Fruit fly (Drosophila melanogaster) whole organism, embryonic: ENCODE results near the gene Uck.

Experiments used
- Ada2b ChIP-seq: fragments of 200-800 bp; sonication (Bioruptor generic); IDR thresholded peaks from 2 replicates; pipeline ENCODE4 v1.3.6; 2022; ENCODE audit warnings: missing biosample characterization, missing genetic modification characterization
- Bdp1 ChIP-seq: fragments of 200-800 bp; sonication (Bioruptor generic); optimal IDR thresholded peaks from 3 replicates; lab custom pipeline; 2016; ENCODE audit warnings: missing biosample characterization, missing genetic modification characterization
- CG10321 ChIP-seq: fragments of 200-800 bp; sonication (Bioruptor generic); IDR thresholded peaks from 2 replicates; pipeline ENCODE4 v1.3.6; 2022; ENCODE audit warnings: missing biosample characterization, missing genetic modification characterization
- CG10462 ChIP-seq: fragments of 200-800 bp; sonication (Bioruptor generic); optimal IDR thresholded peaks from 2 replicates; lab custom pipeline; 2016; ENCODE audit warnings: missing biosample characterization, missing genetic modification characterization
- CG10565 ChIP-seq: fragments of 200-800 bp; sonication (Bioruptor generic); optimal IDR thresholded peaks from 3 replicates; lab custom pipeline; 2016; ENCODE audit warnings: missing biosample characterization, mild to moderate bottlenecking, missing genetic modification characterization
- CG12659 ChIP-seq: fragments of 200-800 bp; sonication (Bioruptor generic); optimal IDR thresholded peaks from 3 replicates; lab custom pipeline; 2017; ENCODE audit warnings: mild to moderate bottlenecking, missing biosample characterization, missing genetic modification reagents, missing genetic modification characterization
- CG12942 ChIP-seq: fragments of 200-800 bp; sonication (Bioruptor generic); optimal IDR thresholded peaks from 3 replicates; lab custom pipeline; 2016; ENCODE audit warnings: missing biosample characterization, missing genetic modification characterization
- CG14667 ChIP-seq: fragments of 200-800 bp; sonication (Bioruptor generic); IDR thresholded peaks from 2 replicates; pipeline ENCODE4 v1.3.6; 2022; ENCODE audit warnings: missing biosample characterization, missing genetic modification characterization
- CG15514 ChIP-seq: fragments of 200-800 bp; sonication (Bioruptor generic); optimal IDR thresholded peaks from 3 replicates; lab custom pipeline; 2017; ENCODE audit warnings: missing biosample characterization, missing genetic modification characterization, mild to moderate bottlenecking, moderate library complexity, missing genetic modification reagents
- CG17359 ChIP-seq: fragments of 200-800 bp; sonication (Bioruptor generic); optimal IDR thresholded peaks from 3 replicates; lab custom pipeline; 2018; ENCODE audit warnings: missing biosample characterization, mild to moderate bottlenecking, missing genetic modification characterization, moderate library complexity
- CG2116 ChIP-seq: fragments of 200-800 bp; sonication (Bioruptor generic); optimal IDR thresholded peaks from 3 replicates; lab custom pipeline; 2018; ENCODE audit warnings: missing biosample characterization, mild to moderate bottlenecking, missing genetic modification characterization
- CG31224 ChIP-seq: fragments of 200-800 bp; sonication (Bioruptor generic); IDR thresholded peaks from 2 replicates; pipeline ENCODE4 v1.3.6; 2022; ENCODE audit warnings: missing biosample characterization, missing genetic modification characterization
- CG34376 ChIP-seq: fragments of 200-800 bp; sonication (Bioruptor generic); optimal IDR thresholded peaks from 2 replicates; lab custom pipeline; 2018; ENCODE audit warnings: missing biosample characterization, mild to moderate bottlenecking, missing genetic modification characterization
- CG42726 ChIP-seq: fragments of 200-800 bp; sonication (Bioruptor generic); IDR thresholded peaks from 2 replicates; pipeline ENCODE4 v1.3.6; 2022; ENCODE audit warnings: missing biosample characterization, missing genetic modification characterization; ENCODE audit not compliant: partially characterized antibody
- CG4360 ChIP-seq: fragments of 200-800 bp; sonication (Bioruptor generic); IDR thresholded peaks from 2 replicates; pipeline ENCODE4 v1.3.6; 2022; ENCODE audit warnings: missing biosample characterization, missing genetic modification characterization
- CG5180 ChIP-seq: fragments of 200-800 bp; sonication (Bioruptor generic); optimal IDR thresholded peaks from 3 replicates; lab custom pipeline; 2017; ENCODE audit warnings: missing biosample characterization, missing genetic modification characterization, mild to moderate bottlenecking, moderate library complexity, missing genetic modification reagents
- CG6654 ChIP-seq: fragments of 200-800 bp; sonication (Bioruptor generic); optimal IDR thresholded peaks from 2 replicates; lab custom pipeline; 2017; ENCODE audit warnings: missing biosample characterization, mild to moderate bottlenecking, missing genetic modification characterization
- CG6683 ChIP-seq: fragments of 200-800 bp; sonication (Bioruptor generic); optimal IDR thresholded peaks from 2 replicates; lab custom pipeline; 2017; ENCODE audit warnings: missing biosample characterization, mild to moderate bottlenecking, missing genetic modification characterization, missing genetic modification reagents
- CG7928 ChIP-seq: fragments of 200-800 bp; sonication (Bioruptor generic); optimal IDR thresholded peaks from 2 replicates; lab custom pipeline; 2017; ENCODE audit warnings: missing biosample characterization, mild to moderate bottlenecking, missing genetic modification characterization
- Chrac-16 ChIP-seq: fragments of 200-800 bp; sonication (Bioruptor generic); optimal IDR thresholded peaks from 3 replicates; lab custom pipeline; 2016; ENCODE audit warnings: missing biosample characterization, missing genetic modification characterization
- Dip2 ChIP-seq: fragments of 200-800 bp; sonication (Bioruptor generic); IDR thresholded peaks from 2 replicates; pipeline ENCODE4 v1.3.6; 2022; ENCODE audit warnings: missing biosample characterization, missing genetic modification characterization
- Eip74EF ChIP-seq, 2 experiments: fragments of 200-800 bp in 1 of 2; fragments of >200 bp in 1 of 2; sonication (Bioruptor generic) in 1 of 2; optimal IDR thresholded peaks; 2 replicates each; lab custom pipeline; 2017 to 2019; ENCODE audit warnings: missing biosample characterization in 2 of 2, missing genetic modification characterization in 2 of 2, mild to moderate bottlenecking in 1 of 2, moderate library complexity in 1 of 2
- Hmx ChIP-seq: fragments of 200-800 bp; sonication (Bioruptor generic); optimal IDR thresholded peaks from 2 replicates; lab custom pipeline; 2016; ENCODE audit warnings: missing biosample characterization, missing genetic modification characterization
- Jarid2 ChIP-seq: fragments of 200-800 bp; sonication (Bioruptor generic); optimal IDR thresholded peaks from 3 replicates; lab custom pipeline; 2017; ENCODE audit warnings: mild to moderate bottlenecking, missing biosample characterization, missing genetic modification reagents, missing genetic modification characterization
- Lhr ChIP-seq: fragments of 200-800 bp; sonication (Bioruptor generic); optimal IDR thresholded peaks from 3 replicates; lab custom pipeline; 2017; ENCODE audit warnings: mild to moderate bottlenecking, missing biosample characterization, missing genetic modification reagents, missing genetic modification characterization
- Nf-YC ChIP-seq: fragments of 200-800 bp; optimal IDR thresholded peaks from 3 replicates; lab custom pipeline; 2019; ENCODE audit warnings: missing biosample characterization, mild to moderate bottlenecking, missing genetic modification characterization, moderate library complexity
- Xbp1 ChIP-seq: fragments of 200-800 bp; sonication (Bioruptor generic); optimal IDR thresholded peaks from 3 replicates; lab custom pipeline; 2016; ENCODE audit warnings: missing biosample characterization, mild to moderate bottlenecking, missing genetic modification characterization
- bowl ChIP-seq: fragments of 200-800 bp; sonication (Bioruptor generic); IDR thresholded peaks from 2 replicates; pipeline ENCODE4 v1.3.6; 2022; ENCODE audit warnings: missing biosample characterization, missing genetic modification characterization
- cas ChIP-seq: fragments of 200-800 bp; sonication (Bioruptor generic); IDR thresholded peaks from 2 replicates; pipeline ENCODE4 v1.3.6; 2022; ENCODE audit warnings: missing biosample characterization, missing genetic modification characterization
- chm ChIP-seq: fragments of 200-800 bp; sonication (Bioruptor generic); IDR thresholded peaks from 2 replicates; pipeline ENCODE4 v1.3.6; 2022; ENCODE audit warnings: missing biosample characterization, missing genetic modification characterization
- dmrt11E ChIP-seq: fragments of 200-800 bp; sonication (Bioruptor generic); optimal IDR thresholded peaks from 3 replicates; lab custom pipeline; 2018; ENCODE audit warnings: missing biosample characterization, mild to moderate bottlenecking, missing genetic modification characterization, moderate library complexity
- grau ChIP-seq: fragments of 200-800 bp; optimal IDR thresholded peaks from 3 replicates; lab custom pipeline; 2019; ENCODE audit warnings: missing biosample characterization, mild to moderate bottlenecking, missing genetic modification characterization, moderate library complexity
- gsb-n ChIP-seq: fragments of 200-800 bp; sonication (Bioruptor generic); optimal IDR thresholded peaks from 3 replicates; lab custom pipeline; 2018; ENCODE audit warnings: missing biosample characterization, mild to moderate bottlenecking, missing genetic modification characterization
- jing ChIP-seq: fragments of 200-800 bp; sonication (Bioruptor generic); optimal IDR thresholded peaks from 2 replicates; lab custom pipeline; 2018; ENCODE audit warnings: missing biosample characterization, mild to moderate bottlenecking, missing genetic modification characterization
- kah ChIP-seq: fragments of 200-800 bp; sonication (Bioruptor generic); optimal IDR thresholded peaks from 2 replicates; lab custom pipeline; 2018; ENCODE audit warnings: missing biosample characterization, mild to moderate bottlenecking, missing genetic modification characterization
- lmd ChIP-seq: fragments of 200-800 bp; sonication (Bioruptor generic); IDR thresholded peaks from 2 replicates; pipeline ENCODE4 v1.3.6; 2022; ENCODE audit warnings: missing biosample characterization, missing genetic modification characterization
- pho ChIP-seq: fragments of 200-800 bp; sonication (Bioruptor generic); optimal IDR thresholded peaks from 2 replicates; lab custom pipeline; 2016; ENCODE audit warnings: missing biosample characterization, missing genetic modification characterization
- sc ChIP-seq, 3 experiments: fragments of >200 bp in 2 of 3; fragments of 200-800 bp in 1 of 3; sonication (Bioruptor generic) in 1 of 3; optimal IDR thresholded peaks; 2 replicates in 2 of 3; 3 replicates in 1 of 3; lab custom pipeline; 2017; ENCODE audit warnings: mild to moderate bottlenecking in 1 of 3, missing biosample characterization in 1 of 3, missing genetic modification characterization in 1 of 3, missing genetic modification reagents in 1 of 3
- so ChIP-seq: fragments of 200-800 bp; sonication (Bioruptor generic); IDR thresholded peaks from 3 replicates; pipeline ENCODE4 v1.3.6; 2022; ENCODE audit warnings: missing biosample characterization, missing genetic modification characterization
- tap ChIP-seq: fragments of 200-800 bp; optimal IDR thresholded peaks from 3 replicates; lab custom pipeline; 2019; ENCODE audit warnings: missing biosample characterization, mild to moderate bottlenecking, missing genetic modification characterization, moderate library complexity
- tgo ChIP-seq: fragments of 200-800 bp; sonication (Bioruptor generic); IDR thresholded peaks from 3 replicates; pipeline ENCODE4 v1.3.6; 2022; ENCODE audit warnings: missing biosample characterization, missing genetic modification characterization
- tin ChIP-seq: fragments of 200-800 bp; sonication (Bioruptor generic); optimal IDR thresholded peaks from 3 replicates; lab custom pipeline; 2016; ENCODE audit warnings: missing biosample characterization, missing genetic modification characterization
- tio ChIP-seq: fragments of 200-800 bp; sonication (Bioruptor generic); optimal IDR thresholded peaks from 2 replicates; lab custom pipeline; 2017; ENCODE audit warnings: missing biosample characterization, missing genetic modification characterization, inconsistent platforms
- tll ChIP-seq, 2 experiments: fragments of 200-800 bp in 1 of 2; fragments of >200 bp in 1 of 2; sonication (Bioruptor generic) in 1 of 2; optimal IDR thresholded peaks; 2 replicates each; lab custom pipeline; 2017 to 2019; ENCODE audit warnings: missing biosample characterization in 2 of 2, missing genetic modification characterization in 2 of 2, mild to moderate bottlenecking in 1 of 2, moderate library complexity in 1 of 2
- trem ChIP-seq: fragments of 200-800 bp; optimal IDR thresholded peaks from 3 replicates; lab custom pipeline; 2019; ENCODE audit warnings: missing biosample characterization, mild to moderate bottlenecking, missing genetic modification characterization, moderate library complexity
- unc-4 ChIP-seq: fragments of 200-800 bp; sonication (Bioruptor generic); IDR thresholded peaks from 2 replicates; pipeline ENCODE4 v1.3.6; 2022; ENCODE audit warnings: missing biosample characterization, missing genetic modification characterization; ENCODE audit not compliant: partially characterized antibody
- wdn ChIP-seq: fragments of 200-800 bp; sonication (Bioruptor generic); IDR thresholded peaks from 2 replicates; pipeline ENCODE4 v1.3.6; 2022; ENCODE audit warnings: missing biosample characterization, missing genetic modification characterization
- zfh2 ChIP-seq: fragments of 200-800 bp; sonication (Bioruptor generic); optimal IDR thresholded peaks from 2 replicates; lab custom pipeline; 2016; ENCODE audit warnings: missing biosample characterization, missing genetic modification characterization

The Uck gene

DNA sequence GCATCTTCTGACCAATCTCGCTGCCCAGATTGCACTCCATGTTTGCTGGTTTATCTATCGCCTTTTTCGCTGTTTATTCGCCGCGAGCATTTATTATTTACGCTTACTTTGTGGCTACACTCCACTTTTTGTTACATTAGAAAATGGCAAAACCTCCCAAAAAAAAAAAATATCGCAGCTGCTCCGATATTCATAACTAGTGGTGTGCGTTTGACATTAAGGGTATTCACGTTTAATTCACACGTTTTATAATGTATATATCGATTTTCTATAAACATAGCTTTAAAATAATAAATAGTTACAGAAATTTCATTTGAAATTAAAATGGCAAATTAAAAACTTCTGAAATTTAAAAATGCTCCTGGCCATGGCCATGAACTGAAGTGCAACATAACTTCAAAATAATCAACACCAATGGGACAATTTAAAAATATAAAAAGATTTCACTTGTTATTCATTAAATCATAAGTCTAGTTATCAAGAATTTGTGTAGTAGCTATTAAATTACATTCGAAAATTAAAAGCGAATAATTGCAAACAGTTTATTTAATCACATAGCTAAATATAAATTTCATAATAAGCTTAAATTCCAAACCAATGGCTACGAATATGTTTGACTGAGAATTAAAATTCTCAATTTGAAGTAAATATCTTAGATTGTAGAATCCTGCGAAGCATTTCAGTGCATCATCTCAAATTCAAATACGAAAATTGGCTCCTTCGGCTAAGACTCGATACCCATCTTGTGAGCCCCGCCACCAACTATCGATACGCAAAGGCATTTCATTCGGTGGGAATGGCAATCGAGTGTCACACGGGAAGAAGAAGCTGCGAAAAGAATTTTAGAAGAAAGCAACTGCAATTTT is 28.5 kb downstream of the Uck start, which contains the start of the genes Nab2 and BRWD3 (continued):
- peak; percentile 42 for TF ChIP-seq CG12659 (GFP tag; lab: Kevin White, UChicago)
- no peak for TF ChIP-seq Hmx
- TF ChIP-seq Jarid2 (GFP tag; lab: Kevin White, UChicago) = no peak
- TF ChIP-seq CG10565 (GFP tag; lab: Kevin White, UChicago) = no peak
- TF ChIP-seq CG17359 (tag; lab: Kevin White, UChicago) = no peak
- no peak for TF ChIP-seq jing (GFP tag; lab: Kevin White, UChicago)
- no peak for TF ChIP-seq CG7928
- no peak for TF ChIP-seq kah (GFP tag; lab: Kevin White, UChicago)
- no peak for TF ChIP-seq trem (tag; lab: Kevin White, UChicago)
- TF ChIP-seq Ada2b (GFP tag; lab: Robert Waterston, UW) = no peak
- no peak for TF ChIP-seq CG12942 (GFP tag; lab: Kevin White, UChicago)
- no peak for TF ChIP-seq tio (GFP tag; lab: Kevin White, UChicago)
- no peak for TF ChIP-seq CG10321 (GFP tag; lab: Robert Waterston, UW)
- TF ChIP-seq pho = peak; percentile 1
- TF ChIP-seq tgo = no peak
- no peak for TF ChIP-seq CG10462 (GFP tag; lab: Kevin White, UChicago)
- no peak for TF ChIP-seq Lhr (GFP tag; lab: Kevin White, UChicago)
- no peak for TF ChIP-seq cas (GFP tag; lab: Robert Waterston, UW)
- no peak for TF ChIP-seq CG5180 (GFP tag; lab: Kevin White, UChicago)
- TF ChIP-seq lmd (GFP tag; lab: Robert Waterston, UW) = peak; percentile 22; the same call in 1 of the 2 replicates
- TF ChIP-seq Dip2 (GFP tag; lab: Robert Waterston, UW) = no peak
- TF ChIP-seq so (GFP tag; lab: Robert Waterston, UW) = no peak
- no peak for TF ChIP-seq gsb-n (tag; lab: Kevin White, UChicago)
- TF ChIP-seq tap (tag; lab: Kevin White, UChicago) = no peak
- no peak for TF ChIP-seq Eip74EF (GFP tag; optimal IDR thresholded peaks at IDR 0.05; lab: Kevin White, UChicago)
- peak; percentile 53 for TF ChIP-seq CG2116 (GFP tag; lab: Kevin White, UChicago)
- TF ChIP-seq CG14667 (GFP tag; lab: Robert Waterston, UW) = no peak
- TF ChIP-seq CG6654 (GFP tag; lab: Kevin White, UChicago) = no peak
- TF ChIP-seq zfh2 (GFP tag; lab: Kevin White, UChicago) = peak; percentile 25
- TF ChIP-seq CG34376 (GFP tag; lab: Kevin White, UChicago) = no peak
- TF ChIP-seq bowl (GFP tag; lab: Robert Waterston, UW) = no peak
- no peak for TF ChIP-seq Chrac-16 (GFP tag; lab: Kevin White, UChicago)
- TF ChIP-seq CG4360 (GFP tag; lab: Robert Waterston, UW) = no peak
- no peak for TF ChIP-seq CG31224 (GFP tag; lab: Robert Waterston, UW)
- TF ChIP-seq unc-4 (GFP tag; lab: Robert Waterston, UW) = peak; percentile 62
- peak; percentile 58 for TF ChIP-seq Xbp1 (GFP tag; lab: Kevin White, UChicago)
- TF ChIP-seq grau (tag; lab: Kevin White, UChicago) = no peak
- TF ChIP-seq tll (GFP tag; optimal IDR thresholded peaks at IDR 0.05; lab: Kevin White, UChicago) = no peak
- no peak for TF ChIP-seq Nf-YC
- TF ChIP-seq chm = no peak
- no peak for TF ChIP-seq Bdp1 (GFP tag; lab: Kevin White, UChicago)
- peak; percentile 34 for TF ChIP-seq CG15514 (GFP tag; lab: Kevin White, UChicago)
- peak; percentile 38 for TF ChIP-seq dmrt11E (tag; lab: Kevin White, UChicago)
- no peak for TF ChIP-seq CG6683 (GFP tag; lab: Kevin White, UChicago)
- peak; percentile 38 for TF ChIP-seq tin (GFP tag; lab: Kevin White, UChicago)
- peak; percentile 81 for TF ChIP-seq CG42726 (GFP tag; lab: Robert Waterston, UW)
- TF ChIP-seq sc (optimal IDR thresholded peaks at IDR 0.05; lab: Kevin White, UChicago) = no peak
- TF ChIP-seq sc (GFP tag; optimal IDR thresholded peaks at IDR 0.05; lab: Kevin White, UChicago) = no peak
- no peak for TF ChIP-seq wdn (GFP tag; lab: Robert Waterston, UW)
